Worm (Caenorhabditis elegans): Measurements from ENCODE around the gene lgc-25.
A peak's percentile ranks its signal among the peaks of the same experiment; 100 is the strongest.

lgc-25 gene

DNA sequence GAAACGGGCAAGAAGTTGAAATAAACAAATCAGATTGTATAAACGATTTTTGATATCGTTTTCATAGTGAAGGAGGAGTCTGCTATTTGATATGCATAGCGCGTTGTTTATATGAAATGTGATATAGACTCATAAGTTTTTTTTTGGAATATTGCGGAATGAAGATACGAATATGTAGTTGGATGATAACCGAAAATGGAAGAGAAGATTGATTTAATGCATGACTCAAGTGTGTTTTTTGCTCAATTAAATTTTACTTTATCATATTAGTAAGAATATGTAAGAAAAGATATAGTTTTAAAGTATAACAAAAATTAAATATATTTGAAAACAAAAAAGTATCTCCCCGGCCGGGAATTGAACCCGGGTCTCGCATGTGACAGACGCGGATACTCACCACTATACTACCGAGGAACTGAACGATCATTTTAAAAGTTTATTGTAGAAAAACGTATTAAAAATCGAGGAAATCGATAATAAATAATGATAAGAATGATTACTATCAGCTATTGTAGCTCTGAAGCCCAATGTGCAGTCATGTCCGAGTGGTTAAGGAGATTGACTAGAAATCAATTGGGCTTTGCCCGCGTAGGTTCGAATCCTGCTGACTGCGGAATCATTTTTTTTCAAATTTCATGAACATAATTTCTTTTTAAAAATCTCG is at the start of gene lgc-25:
Gene lgc-25 (minus strand): TSS at position 51 of the 664 bp plus-strand sequence.
- TF ChIP-seq zfp-2 (tag; optimal IDR thresholded peaks at IDR 0.05) (peak; percentile 18), madf-5 (GFP tag; IDR thresholded peaks at IDR 0.05) (0 out of 4 replicates have a peak, but pooled peaks have one; percentile 37 to 40), madf-9 (GFP tag; conservative IDR thresholded peaks at IDR 0.05) (peak; percentile 70), nhr-77 (tag; optimal IDR thresholded peaks at IDR 0.05) (peak; percentile 52), arid-1 (GFP tag; conservative IDR thresholded peaks at IDR 0.05) (no peak), R02D3.7 (tag; optimal IDR thresholded peaks at IDR 0.05) (no peak), pha-4 (GFP tag; IDR thresholded peaks at IDR 0.05) (0 out of 2 replicates have a peak, but pooled peaks have one; percentile 48), pha-4 (tag; optimal IDR thresholded peaks at IDR 0.05) (no peak), lim-7 (GFP tag; IDR thresholded peaks at IDR 0.05) (peak; percentile 81), ces-1 (GFP tag; optimal IDR thresholded peaks at IDR 0.05) (no peak), unc-39 (tag; optimal IDR thresholded peaks at IDR 0.05) (no peak), fos-1 (tag; optimal IDR thresholded peaks at IDR 0.05) (no peak), T20F7.1 (GFP tag; optimal IDR thresholded peaks at IDR 0.05) (peak; percentile 53), ztf-7 (tag; optimal IDR thresholded peaks at IDR 0.05) (no peak), F10B5.3 (tag; optimal IDR thresholded peaks at IDR 0.05) (no peak), ZK337.2 (GFP tag; IDR thresholded peaks at IDR 0.05) (0 out of 2 replicates have a peak, but pooled peaks have one; percentile 39), dmd-9 (GFP tag; IDR thresholded peaks at IDR 0.05) (0 out of 2 replicates have a peak, but pooled peaks have one; percentile 44), dve-1 (tag; optimal IDR thresholded peaks at IDR 0.05; ENCODE audit: insufficient read depth) (peak; percentile 63), zip-2 (tag; optimal IDR thresholded peaks at IDR 0.05) (no peak), F37D6.2 (tag; optimal IDR thresholded peaks at IDR 0.05) (no peak), ceh-32 (tag; optimal IDR thresholded peaks at IDR 0.05; ENCODE audit: poor library complexity) (no peak), egl-27 (tag; optimal IDR thresholded peaks at IDR 0.05) (no peak), mdl-1 (tag; optimal IDR thresholded peaks at IDR 0.05) (peak in 1 of 2 experiments; percentile 19), ctbp-1 (GFP tag; IDR thresholded peaks at IDR 0.05) (peak; percentile 62), tag-97 (GFP tag; IDR thresholded peaks at IDR 0.05) (no peak), spr-3 (GFP tag; optimal IDR thresholded peaks at IDR 0.05) (no peak), aly-2 (tag; optimal IDR thresholded peaks at IDR 0.05) (no peak), rbr-2 (tag; optimal IDR thresholded peaks at IDR 0.05) (no peak), T26A8.4 (GFP tag; IDR thresholded peaks at IDR 0.05) (peak; percentile 68), hlh-11 (tag; optimal IDR thresholded peaks at IDR 0.05) (peak; percentile 55), nhr-102 (tag; optimal IDR thresholded peaks at IDR 0.05) (peak; percentile 62), fkh-10 (GFP tag; optimal IDR thresholded peaks at IDR 0.05) (no peak), Y75B8A.6 (GFP tag; IDR thresholded peaks at IDR 0.05) (0 out of 2 replicates have a peak, but pooled peaks have one; percentile 62), vab-7 (GFP tag; IDR thresholded peaks at IDR 0.05) (peak; percentile 84), ceh-28 (tag; optimal IDR thresholded peaks at IDR 0.05) (no peak), unc-62 (GFP tag; optimal IDR thresholded peaks at IDR 0.05 in 1 of 2) (no peak), unc-62 (tag; optimal IDR thresholded peaks at IDR 0.05) (no peak), unc-130 (GFP tag; optimal IDR thresholded peaks at IDR 0.05) (no peak), ceh-20 (GFP tag; IDR thresholded peaks at IDR 0.05) (peak; percentile 75), zfp-3 (GFP tag; conservative IDR thresholded peaks at IDR 0.05) (peak; percentile 65; the same call in 1 of the 2 replicates), Y105C5A.15 (GFP tag; IDR thresholded peaks at IDR 0.05) (0 out of 2 replicates have a peak, but pooled peaks have one; percentile 21), Y48G9A.11 (GFP tag; IDR thresholded peaks at IDR 0.05) (peak; percentile 50; the same call in 1 of the 2 replicates), dmd-8 (GFP tag; IDR thresholded peaks at IDR 0.05) (0 out of 2 replicates have a peak, but pooled peaks have one; percentile 47), hlh-30 (tag; optimal IDR thresholded peaks at IDR 0.05; ENCODE audit: insufficient read depth) (peak; percentile 86), mxl-2 (GFP tag; conservative IDR thresholded peaks at IDR 0.05) (no peak), ceh-82 (tag; optimal IDR thresholded peaks at IDR 0.05) (no peak), php-3 (GFP tag; IDR thresholded peaks at IDR 0.05) (peak; percentile 55; the same call in 1 of the 2 replicates), F49E8.2 (tag; optimal IDR thresholded peaks at IDR 0.05; ENCODE audit: borderline replicate concordance) (no peak), nhr-28 (tag; optimal IDR thresholded peaks at IDR 0.05) (peak; percentile 7), sdz-12 (GFP tag; optimal IDR thresholded peaks at IDR 0.05) (no peak)
